Fruit fly (Drosophila melanogaster) whole organism: ENCODE measurements around the gene Ccp84Ae.

ENCODE experiments used
- CG8478 ChIP-seq: fragments of >200 bp; optimal IDR thresholded peaks from 2 replicates; lab custom pipeline; 2018; ENCODE audit warnings: inconsistent platforms
- psq ChIP-seq: fragments of >200 bp; optimal IDR thresholded peaks from 2 replicates; lab custom pipeline; 2017
- usp ChIP-seq: fragments of >200 bp; optimal IDR thresholded peaks from 2 replicates; lab custom pipeline; 2017; ENCODE audit warnings: missing biosample characterization, missing genetic modification characterization, mixed read lengths

dm6 chr3R:6686428-6686827 lies 5.1 kb downstream of the Ccp84Ae start, which contains the start of gene Ccp84Ag:
- TF ChIP-seq psq (no peak), usp (no peak), CG8478 (lab: Kevin White, UChicago) (no peak)
